Fruit fly (Drosophila melanogaster) whole organism, prepupa: ENCODE measurements around the gene CG7362.
A peak's percentile ranks its signal among the peaks of the same experiment; 100 is the strongest.

ENCODE experiments used
- Blimp-1 ChIP-seq: fragments of 200-800 bp; sonication (Bioruptor generic); optimal IDR thresholded peaks from 3 replicates; lab custom pipeline; 2017; ENCODE audit warnings: missing biosample characterization, missing genetic modification characterization, mild to moderate bottlenecking, moderate library complexity, missing genetic modification reagents
- CG10631 ChIP-seq: fragments of 200-800 bp; sonication (Bioruptor generic); optimal IDR thresholded peaks from 2 replicates; lab custom pipeline; 2016; ENCODE audit warnings: missing biosample characterization, missing genetic modification characterization
- CG10669 ChIP-seq: fragments of 200-800 bp; sonication (Bioruptor generic); optimal IDR thresholded peaks from 3 replicates; lab custom pipeline; 2018; ENCODE audit warnings: missing biosample characterization, mild to moderate bottlenecking, missing genetic modification characterization, moderate library complexity
- CG11762 ChIP-seq: fragments of 200-800 bp; sonication (Bioruptor generic); optimal IDR thresholded peaks from 3 replicates; lab custom pipeline; 2016; ENCODE audit warnings: missing biosample characterization, missing genetic modification characterization; ENCODE audit not compliant: insufficient read depth
- CG11902 ChIP-seq: fragments of 200-800 bp; sonication (Bioruptor generic); optimal IDR thresholded peaks from 3 replicates; lab custom pipeline; 2016; ENCODE audit warnings: missing biosample characterization, missing genetic modification characterization
- CG15336 ChIP-seq: fragments of 200-800 bp; sonication (Bioruptor generic); IDR thresholded peaks from 2 replicates; pipeline ENCODE4 v1.3.6; 2022; ENCODE audit warnings: missing biosample characterization, missing genetic modification characterization
- CG1621 ChIP-seq: fragments of 200-800 bp; sonication (Bioruptor generic); optimal IDR thresholded peaks from 3 replicates; lab custom pipeline; 2018; ENCODE audit warnings: missing biosample characterization, mild to moderate bottlenecking, missing genetic modification characterization
- CG3032 ChIP-seq: fragments of 200-800 bp; optimal IDR thresholded peaks from 2 replicates; lab custom pipeline; 2019; ENCODE audit warnings: missing biosample characterization, mild to moderate bottlenecking, missing genetic modification characterization, moderate library complexity
- CG34406 ChIP-seq: fragments of 200-800 bp; sonication (Bioruptor generic); optimal IDR thresholded peaks from 3 replicates; lab custom pipeline; 2016; ENCODE audit warnings: missing biosample characterization, missing genetic modification characterization
- CG3919 ChIP-seq: fragments of 200-800 bp; sonication (Bioruptor generic); optimal IDR thresholded peaks from 3 replicates; lab custom pipeline; 2016; ENCODE audit warnings: missing biosample characterization, missing genetic modification characterization
- CG6163 ChIP-seq: fragments of 200-800 bp; sonication (Bioruptor generic); IDR thresholded peaks from 3 replicates; pipeline ENCODE4 v1.3.6; 2022; ENCODE audit warnings: missing biosample characterization, missing genetic modification characterization
- CG6276 ChIP-seq: fragments of 200-800 bp; sonication (Bioruptor generic); optimal IDR thresholded peaks from 2 replicates; lab custom pipeline; 2017; ENCODE audit warnings: missing biosample characterization, mild to moderate bottlenecking, missing genetic modification characterization
- CG6792 ChIP-seq: fragments of 200-800 bp; sonication (Bioruptor generic); optimal IDR thresholded peaks from 3 replicates; lab custom pipeline; 2016; ENCODE audit warnings: missing biosample characterization, missing genetic modification characterization
- CG7368 ChIP-seq: fragments of 200-800 bp; sonication (Bioruptor generic); optimal IDR thresholded peaks from 3 replicates; lab custom pipeline; 2016; ENCODE audit warnings: missing biosample characterization, missing genetic modification characterization
- CG8119 ChIP-seq: fragments of 200-800 bp; sonication (Bioruptor generic); IDR thresholded peaks from 3 replicates; pipeline ENCODE4 v1.3.6; 2022; ENCODE audit warnings: missing biosample characterization, missing genetic modification characterization
- CG8319 ChIP-seq: fragments of 200-800 bp; sonication (Bioruptor generic); optimal IDR thresholded peaks from 3 replicates; lab custom pipeline; 2016; ENCODE audit warnings: missing biosample characterization, missing genetic modification characterization
- CG8632 ChIP-seq: fragments of 200-800 bp; sonication (Bioruptor generic); optimal IDR thresholded peaks from 3 replicates; lab custom pipeline; 2016; ENCODE audit warnings: missing biosample characterization, missing genetic modification characterization
- CG9139 ChIP-seq: fragments of 200-800 bp; sonication (Bioruptor generic); optimal IDR thresholded peaks from 3 replicates; lab custom pipeline; 2017; ENCODE audit warnings: missing biosample characterization, mild to moderate bottlenecking, missing genetic modification characterization
- Eip75B ChIP-seq: fragments of 200-800 bp; sonication (Bioruptor generic); optimal IDR thresholded peaks from 3 replicates; lab custom pipeline; 2016; ENCODE audit warnings: missing biosample characterization, missing genetic modification characterization
- Eip78C ChIP-seq: fragments of 200-800 bp; sonication (Bioruptor generic); peaks from one replicate; lab custom pipeline; 2016; ENCODE audit warnings: missing biosample characterization, missing genetic modification characterization
- Eip93F ChIP-seq: fragments of 200-800 bp; sonication (Bioruptor generic); optimal IDR thresholded peaks from 2 replicates; lab custom pipeline; 2016; ENCODE audit warnings: missing biosample characterization, mild to moderate bottlenecking, missing genetic modification characterization
- Ets96B ChIP-seq: fragments of 200-800 bp; optimal IDR thresholded peaks from 2 replicates; lab custom pipeline; 2019; ENCODE audit warnings: missing biosample characterization, mild to moderate bottlenecking, missing genetic modification characterization, moderate library complexity
- Gug ChIP-seq: fragments of 200-800 bp; sonication (Bioruptor generic); IDR thresholded peaks from 2 replicates; pipeline ENCODE4 v1.3.6; 2022; ENCODE audit warnings: missing biosample characterization, missing genetic modification characterization
- Hr38 ChIP-seq: sonication (Bioruptor generic); optimal IDR thresholded peaks from 2 replicates; lab custom pipeline; 2016; ENCODE audit warnings: missing biosample characterization, missing genetic modification characterization
- Hr39 ChIP-seq: fragments of 200-800 bp; sonication (Bioruptor generic); optimal IDR thresholded peaks from 2 replicates; lab custom pipeline; 2016; ENCODE audit warnings: missing biosample characterization, missing genetic modification characterization
- Met ChIP-seq: fragments of 200-800 bp; sonication (Bioruptor generic); optimal IDR thresholded peaks from 3 replicates; lab custom pipeline; 2016; ENCODE audit warnings: missing biosample characterization, missing genetic modification characterization
- OdsH ChIP-seq: fragments of 200-800 bp; sonication (Bioruptor generic); optimal IDR thresholded peaks from 3 replicates; lab custom pipeline; 2016; ENCODE audit warnings: missing biosample characterization, missing genetic modification characterization
- Smox ChIP-seq: fragments of 200-800 bp; sonication (Bioruptor generic); optimal IDR thresholded peaks from 3 replicates; lab custom pipeline; 2016; ENCODE audit warnings: missing biosample characterization, missing genetic modification characterization
- Sox102F ChIP-seq: fragments of 200-800 bp; sonication (Bioruptor generic); optimal IDR thresholded peaks from 2 replicates; lab custom pipeline; 2016; ENCODE audit warnings: missing biosample characterization, mild to moderate bottlenecking, missing genetic modification characterization
- Sox15 ChIP-seq: fragments of 200-800 bp; sonication (Bioruptor generic); optimal IDR thresholded peaks from 3 replicates; lab custom pipeline; 2016; ENCODE audit warnings: missing biosample characterization, missing genetic modification characterization
- achi ChIP-seq: fragments of 200-800 bp; sonication (Bioruptor generic); optimal IDR thresholded peaks from 3 replicates; lab custom pipeline; 2016; ENCODE audit warnings: missing biosample characterization, missing genetic modification characterization
- acj6 ChIP-seq: fragments of 200-800 bp; sonication (Bioruptor generic); optimal IDR thresholded peaks from 3 replicates; lab custom pipeline; 2016; ENCODE audit warnings: missing biosample characterization, missing genetic modification characterization
- cyc ChIP-seq: fragments of 200-800 bp; sonication (Bioruptor generic); optimal IDR thresholded peaks from 3 replicates; lab custom pipeline; 2016; ENCODE audit warnings: missing biosample characterization, missing genetic modification characterization
- eg ChIP-seq: fragments of 200-800 bp; sonication (Bioruptor generic); IDR thresholded peaks from 3 replicates; pipeline ENCODE4 v1.3.6; 2022; ENCODE audit warnings: missing biosample characterization, missing genetic modification characterization
- esn ChIP-seq: fragments of 200-800 bp; sonication (Bioruptor generic); optimal IDR thresholded peaks from 2 replicates; lab custom pipeline; 2016; ENCODE audit warnings: missing biosample characterization, mild to moderate bottlenecking, missing genetic modification characterization, moderate library complexity
- fd59A ChIP-seq: fragments of 200-800 bp; sonication (Bioruptor generic); optimal IDR thresholded peaks from 2 replicates; lab custom pipeline; 2017; ENCODE audit warnings: missing biosample characterization, mild to moderate bottlenecking, missing genetic modification characterization, missing genetic modification reagents
- fd85E ChIP-seq: fragments of 200-800 bp; sonication (Bioruptor generic); optimal IDR thresholded peaks from 3 replicates; lab custom pipeline; 2016; ENCODE audit warnings: missing biosample characterization, missing genetic modification characterization
- fkh ChIP-seq: fragments of 200-800 bp; sonication (Bioruptor generic); optimal IDR thresholded peaks from 3 replicates; lab custom pipeline; 2017; ENCODE audit warnings: missing biosample characterization, mild to moderate bottlenecking, missing genetic modification characterization, moderate library complexity
- lz ChIP-seq: fragments of 200-800 bp; sonication (Bioruptor generic); optimal IDR thresholded peaks from 3 replicates; lab custom pipeline; 2016; ENCODE audit warnings: missing biosample characterization, missing genetic modification characterization
- pdm3 ChIP-seq: fragments of 200-800 bp; sonication (Bioruptor generic); optimal IDR thresholded peaks from 3 replicates; lab custom pipeline; 2016; ENCODE audit warnings: missing biosample characterization, missing genetic modification characterization
- spab ChIP-seq: fragments of 200-800 bp; sonication (Bioruptor generic); optimal IDR thresholded peaks from 2 replicates; lab custom pipeline; 2017; ENCODE audit warnings: missing biosample characterization, mild to moderate bottlenecking, missing genetic modification characterization, missing genetic modification reagents
- topi ChIP-seq: fragments of 200-800 bp; sonication (Bioruptor generic); optimal IDR thresholded peaks from 3 replicates; lab custom pipeline; 2016; ENCODE audit warnings: missing biosample characterization, missing genetic modification characterization
- vri ChIP-seq: fragments of 200-800 bp; sonication (Bioruptor generic); optimal IDR thresholded peaks from 3 replicates; lab custom pipeline; 2016; ENCODE audit warnings: missing biosample characterization, mild to moderate bottlenecking, missing genetic modification characterization

The CG7362 gene

DNA sequence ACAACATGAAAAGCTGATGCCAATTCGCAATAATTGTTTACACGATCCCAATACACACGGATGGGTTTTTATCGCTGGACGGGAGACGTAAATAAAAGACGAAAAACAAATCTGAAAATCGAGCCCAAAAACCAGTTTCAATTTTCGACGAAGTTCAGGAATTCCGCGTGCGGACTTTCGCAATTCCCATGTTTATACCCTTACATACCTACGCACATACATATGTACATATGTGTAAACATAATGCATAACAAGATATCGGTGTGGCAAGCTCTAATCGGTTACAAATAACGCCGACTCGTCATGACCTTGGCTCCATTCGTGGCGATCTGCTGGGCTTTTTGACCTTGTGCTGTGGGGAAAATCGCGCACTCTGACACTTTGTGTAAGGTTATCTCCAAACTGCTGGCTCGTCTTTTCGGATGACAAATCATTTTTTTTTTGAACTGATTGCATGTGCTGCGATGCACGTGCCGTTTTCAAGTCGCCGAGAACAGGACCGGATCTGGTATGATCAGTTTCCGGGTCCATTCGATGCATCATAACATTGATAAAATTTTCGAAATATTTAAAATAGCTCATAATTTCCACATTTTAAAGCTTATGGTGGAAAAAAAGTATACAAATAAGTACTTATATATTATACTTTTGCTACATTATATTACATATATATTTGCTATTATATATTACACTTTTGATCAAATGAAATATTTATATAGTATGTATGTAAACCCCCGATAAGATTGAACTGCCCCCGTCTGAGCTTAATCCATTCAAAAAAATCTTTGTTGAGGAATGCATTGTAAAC is 24.4 kb downstream of the CG7362 start (continued):
- peak; percentile 75 for TF ChIP-seq Eip78C (GFP tag; lab: Kevin White, UChicago)
- TF ChIP-seq cyc = peak; percentile 44
- no peak for TF ChIP-seq CG8119
- no peak for TF ChIP-seq fd59A
- TF ChIP-seq CG3032 (tag; lab: Kevin White, UChicago) = peak; percentile 68
- no peak for TF ChIP-seq CG15336 (GFP tag; lab: Robert Waterston, UW)
- TF ChIP-seq topi = no peak
- no peak for TF ChIP-seq pdm3 (GFP tag; lab: Kevin White, UChicago)
- TF ChIP-seq CG8632 (GFP tag; lab: Kevin White, UChicago) = no peak
- TF ChIP-seq fkh (GFP tag; lab: Kevin White, UChicago) = no peak
- TF ChIP-seq vri (GFP tag; lab: Kevin White, UChicago) = no peak
- peak; percentile 26 for TF ChIP-seq achi
- peak; percentile 12 for TF ChIP-seq CG10631
- peak; percentile 16 for TF ChIP-seq Hr39 (GFP tag; lab: Kevin White, UChicago)
- TF ChIP-seq Eip93F (GFP tag; lab: Kevin White, UChicago) = no peak
- TF ChIP-seq CG6163 (GFP tag; lab: Robert Waterston, UW) = no peak
- TF ChIP-seq CG34406 (GFP tag; lab: Kevin White, UChicago) = peak; percentile 15
- TF ChIP-seq CG8319 (GFP tag; lab: Kevin White, UChicago) = no peak
- TF ChIP-seq CG7368 (GFP tag; lab: Kevin White, UChicago) = no peak
- no peak for TF ChIP-seq Eip75B (GFP tag; lab: Kevin White, UChicago)
- TF ChIP-seq CG9139 (GFP tag; lab: Kevin White, UChicago) = peak; percentile 32
- no peak for TF ChIP-seq fd85E (GFP tag; lab: Kevin White, UChicago)
- peak; percentile 36 for TF ChIP-seq Met (GFP tag; lab: Kevin White, UChicago)
- TF ChIP-seq CG11762 (GFP tag; lab: Kevin White, UChicago) = no peak
- peak; percentile 41 for TF ChIP-seq Smox (GFP tag; lab: Kevin White, UChicago)
- peak; percentile 64 for TF ChIP-seq CG11902 (GFP tag; lab: Kevin White, UChicago)
- no peak for TF ChIP-seq Blimp-1 (GFP tag; lab: Kevin White, UChicago)
- no peak for TF ChIP-seq Hr38 (GFP tag; lab: Kevin White, UChicago)
- TF ChIP-seq Ets96B (tag; lab: Kevin White, UChicago) = peak; percentile 41
- TF ChIP-seq eg = no peak
- TF ChIP-seq esn (GFP tag; lab: Kevin White, UChicago) = peak; percentile 57
- TF ChIP-seq CG1621 = no peak
- TF ChIP-seq spab (GFP tag; lab: Kevin White, UChicago) = no peak
- peak; percentile 24 for TF ChIP-seq CG6792 (GFP tag; lab: Kevin White, UChicago)
- TF ChIP-seq Sox102F (GFP tag; lab: Kevin White, UChicago) = peak; percentile 38
- peak; percentile 7 for TF ChIP-seq CG3919 (GFP tag; lab: Kevin White, UChicago)
- TF ChIP-seq OdsH (GFP tag; lab: Kevin White, UChicago) = peak; percentile 39
- no peak for TF ChIP-seq Gug (GFP tag; lab: Robert Waterston, UW)
- peak; percentile 3 for TF ChIP-seq Sox15 (GFP tag; lab: Kevin White, UChicago)
- no peak for TF ChIP-seq CG6276
- peak; percentile 32 for TF ChIP-seq acj6
- peak; percentile 14 for TF ChIP-seq CG10669 (GFP tag; lab: Kevin White, UChicago)
- peak; percentile 27 for TF ChIP-seq lz (GFP tag; lab: Kevin White, UChicago)
- TF ChIP-seq, all 60 proteins: peak for 26
